Worm (Caenorhabditis elegans) whole organism, L3 larva: ENCODE data around the gene F14D7.2.

Experiments used
- R02D3.7 ChIP-seq: fragments of 150-350 bp; optimal IDR thresholded peaks from 2 replicates; lab custom pipeline; 2014; ENCODE audit warnings: missing biosample characterization, missing genetic modification characterization
- ama-1 ChIP-seq: fragments of 150-350 bp; optimal IDR thresholded peaks from 2 replicates; lab custom pipeline; 2018
- elt-1 ChIP-seq: fragments of 150-350 bp; optimal IDR thresholded peaks from 2 replicates; lab custom pipeline; 2014; ENCODE audit warnings: missing biosample characterization, missing genetic modification characterization
- elt-2 ChIP-seq: sonication (generic microtip); optimal IDR thresholded peaks from 2 replicates; lab custom pipeline; 2016; ENCODE audit warnings: missing genetic modification reagents, mild to moderate bottlenecking, missing genetic modification characterization, missing compliant biosample characterization
- nhr-237 ChIP-seq: fragments of 150-350 bp; optimal IDR thresholded peaks from 2 replicates; lab custom pipeline; 2014; ENCODE audit warnings: missing biosample characterization, missing genetic modification characterization
- nhr-67 ChIP-seq: fragments of 150-350 bp; optimal IDR thresholded peaks from 2 replicates; lab custom pipeline; 2014; ENCODE audit warnings: missing biosample characterization, missing genetic modification characterization
- nhr-77 ChIP-seq: fragments of 150-350 bp; optimal IDR thresholded peaks from 2 replicates; lab custom pipeline; 2014; ENCODE audit warnings: missing biosample characterization, missing genetic modification characterization
- tbx-2 ChIP-seq: sonication (generic microtip); optimal IDR thresholded peaks from 2 replicates; lab custom pipeline; 2016; ENCODE audit warnings: mild to moderate bottlenecking, missing genetic modification characterization, missing compliant biosample characterization

ce11 chrV:14320246-14320645 is 26.7 kb upstream of the F14D7.2 start, which contains the start of gene F47B8.14:
- TF ChIP-seq nhr-67 (tag; lab: Kevin White, UChicago) = no peak
- TF ChIP-seq R02D3.7 (tag; lab: Kevin White, UChicago) = no peak
- no peak for TF ChIP-seq nhr-237 (tag; lab: Kevin White, UChicago)
- no peak for TF ChIP-seq elt-1 (tag; lab: Kevin White, UChicago)
- no peak for TF ChIP-seq elt-2 (tag; lab: Kevin White, UChicago)
- no peak for TF ChIP-seq tbx-2 (tag; lab: Kevin White, UChicago)
- no peak for TF ChIP-seq ama-1 (lab: Kevin White, UChicago)
- TF ChIP-seq nhr-77 (tag; lab: Kevin White, UChicago) = no peak
